Worm (Caenorhabditis elegans) whole organism, late embryonic: ENCODE data around the gene ZK688.4.

Experiments
- Y22D7AL.16 ChIP-seq: sonication (generic microtip); optimal IDR thresholded peaks from 2 replicates; lab custom pipeline; 2016; ENCODE audit warnings: missing genetic modification characterization, missing compliant biosample characterization
- ahr-1 ChIP-seq: sonication (generic microtip); optimal IDR thresholded peaks from 2 replicates; lab custom pipeline; 2016; ENCODE audit warnings: missing genetic modification characterization, missing compliant biosample characterization
- ama-1 ChIP-seq: fragments of 150-350 bp; optimal IDR thresholded peaks from 2 replicates; lab custom pipeline; 2014
- ceh-18 ChIP-seq: sonication (generic microtip); optimal IDR thresholded peaks from 2 replicates; lab custom pipeline; 2016; ENCODE audit warnings: missing genetic modification characterization, missing compliant biosample characterization
- ceh-34 ChIP-seq: sonication (generic microtip); optimal IDR thresholded peaks from 2 replicates; lab custom pipeline; 2016; ENCODE audit warnings: mild to moderate bottlenecking, missing genetic modification characterization, missing compliant biosample characterization
- ceh-9 ChIP-seq: sonication (generic microtip); optimal IDR thresholded peaks from 2 replicates; lab custom pipeline; 2016; ENCODE audit warnings: mild to moderate bottlenecking, missing genetic modification characterization, inconsistent platforms, missing compliant biosample characterization
- ets-4 ChIP-seq: sonication (generic microtip); optimal IDR thresholded peaks from 2 replicates; lab custom pipeline; 2016; ENCODE audit warnings: missing genetic modification characterization, missing compliant biosample characterization
- gmeb-2 ChIP-seq: sonication (generic microtip); optimal IDR thresholded peaks from 2 replicates; lab custom pipeline; 2016; ENCODE audit warnings: missing genetic modification characterization, inconsistent platforms, missing compliant biosample characterization
- hlh-8 ChIP-seq: sonication (generic microtip); optimal IDR thresholded peaks from 2 replicates; lab custom pipeline; 2016; ENCODE audit warnings: missing genotype, missing genetic modification characterization, missing compliant biosample characterization
- mec-3 ChIP-seq: sonication (generic microtip); optimal IDR thresholded peaks from 2 replicates; lab custom pipeline; 2016; ENCODE audit warnings: borderline replicate concordance, missing genetic modification characterization, missing compliant biosample characterization
- nhr-11 ChIP-seq: fragments of 150-350 bp; optimal IDR thresholded peaks from 2 replicates; lab custom pipeline; 2014; ENCODE audit warnings: missing biosample characterization, missing genetic modification characterization
- rnt-1 ChIP-seq: sonication (generic microtip); optimal IDR thresholded peaks from 2 replicates; lab custom pipeline; 2016; ENCODE audit warnings: missing genetic modification characterization, missing compliant biosample characterization
- unc-86 ChIP-seq: sonication (generic microtip); optimal IDR thresholded peaks from 2 replicates; lab custom pipeline; 2016; ENCODE audit warnings: missing genetic modification characterization, missing compliant biosample characterization
- ztf-16 ChIP-seq: sonication (generic microtip); optimal IDR thresholded peaks from 2 replicates; lab custom pipeline; 2017; ENCODE audit warnings: missing genetic modification characterization, missing compliant biosample characterization

- TF ChIP-seq gmeb-2 (tag; lab: Kevin White, UChicago) = peak; percentile 78
- TF ChIP-seq ceh-34 = peak; percentile 99
- peak; percentile 99 for TF ChIP-seq rnt-1 (tag; lab: Kevin White, UChicago)
- peak; percentile 79 for TF ChIP-seq ahr-1
- TF ChIP-seq ama-1 (lab: Kevin White, UChicago) = no peak
- TF ChIP-seq nhr-11 = peak; percentile 86
- TF ChIP-seq ceh-9 = no peak
- peak; percentile 93 for TF ChIP-seq ztf-16 (tag; lab: Kevin White, UChicago)
- TF ChIP-seq ets-4 (tag; lab: Kevin White, UChicago) = peak; percentile 84
- peak; percentile 42 for TF ChIP-seq Y22D7AL.16
- peak; percentile 98 for TF ChIP-seq unc-86 (tag; lab: Kevin White, UChicago)
- peak; percentile 87 for TF ChIP-seq hlh-8 (tag; lab: Kevin White, UChicago)
- no peak for TF ChIP-seq mec-3 (tag; lab: Kevin White, UChicago)
- peak; percentile 100 for TF ChIP-seq ceh-18 (tag; lab: Kevin White, UChicago)
Measured at ce11 chrIII:7854494-7855184, 40.2 kb upstream of the ZK688.4 start, which contains the start of gene rpl-35.
